Fruit fly (Drosophila melanogaster): ENCODE data around the gene Eaf6.

DNA sequence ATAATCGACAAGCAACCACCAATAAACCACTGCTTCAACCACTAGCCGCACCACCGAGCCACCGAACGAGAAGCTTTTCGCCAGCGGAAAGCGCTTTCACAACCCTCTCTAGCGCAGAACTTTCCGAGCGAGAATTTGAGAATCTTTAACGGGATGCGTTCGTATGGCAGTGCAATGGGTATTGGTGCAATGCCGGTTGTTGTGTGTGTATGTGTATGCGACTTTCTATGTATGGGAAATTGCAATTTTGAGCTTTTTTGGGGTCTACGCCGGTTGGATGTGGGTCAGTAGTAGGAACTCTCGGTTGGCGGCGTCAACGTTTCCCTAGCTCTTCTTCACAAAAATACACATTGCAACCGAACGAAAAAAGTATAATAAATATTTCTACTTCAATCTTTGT is 34.7 kb upstream of the Eaf6 start:
- no peak for TF ChIP-seq psq (GFP tag; optimal IDR thresholded peaks at IDR 0.05)
- TF ChIP-seq Rel (GFP tag; optimal IDR thresholded peaks at IDR 0.05): no peak
- TF ChIP-seq Rel (tag; optimal IDR thresholded peaks at IDR 0.05): no peak
- TF ChIP-seq pan (optimal IDR thresholded peaks at IDR 0.05): no peak
- TF ChIP-seq fru (GFP tag; optimal IDR thresholded peaks at IDR 0.05): no peak
- TF ChIP-seq h (GFP tag; optimal IDR thresholded peaks at IDR 0.05): no peak
- TF ChIP-seq Vsx2 (GFP tag; optimal IDR thresholded peaks at IDR 0.05; ENCODE audit: partially characterized antibody): no peak
- TF ChIP-seq Dif (GFP tag; optimal IDR thresholded peaks at IDR 0.05; ENCODE audit: partially characterized antibody): no peak
